Fruit fly (Drosophila melanogaster) whole organism, embryonic: Measurements from ENCODE around the gene Dlip1.

Experiments
- Bdp1 ChIP-seq: fragments of 200-800 bp; sonication (Bioruptor generic); optimal IDR thresholded peaks from 3 replicates; lab custom pipeline; 2016; ENCODE audit warnings: missing biosample characterization, missing genetic modification characterization
- CG10147 ChIP-seq: fragments of 200-800 bp; sonication (Bioruptor generic); optimal IDR thresholded peaks from 2 replicates; lab custom pipeline; 2019; ENCODE audit warnings: missing biosample characterization, mild to moderate bottlenecking, missing genetic modification characterization, moderate library complexity
- CG10274 ChIP-seq: fragments of 200-800 bp; sonication (Bioruptor generic); optimal IDR thresholded peaks from 3 replicates; lab custom pipeline; 2017; ENCODE audit warnings: missing biosample characterization, mild to moderate bottlenecking, missing genetic modification characterization
- CG10366 ChIP-seq: fragments of 200-800 bp; sonication (Bioruptor generic); IDR thresholded peaks from 2 replicates; pipeline ENCODE4 v1.3.6; 2022; ENCODE audit warnings: missing biosample characterization, missing genetic modification characterization
- CG10462 ChIP-seq: fragments of 200-800 bp; sonication (Bioruptor generic); optimal IDR thresholded peaks from 2 replicates; lab custom pipeline; 2016; ENCODE audit warnings: missing biosample characterization, missing genetic modification characterization
- CG11695 ChIP-seq: fragments of 200-800 bp; sonication (Bioruptor generic); IDR thresholded peaks from 3 replicates; pipeline ENCODE4 v1.3.6; 2022; ENCODE audit warnings: missing biosample characterization, missing genetic modification characterization
- CG12659 ChIP-seq: fragments of 200-800 bp; sonication (Bioruptor generic); optimal IDR thresholded peaks from 3 replicates; lab custom pipeline; 2017; ENCODE audit warnings: mild to moderate bottlenecking, missing biosample characterization, missing genetic modification reagents, missing genetic modification characterization
- CG13624 ChIP-seq: fragments of 200-800 bp; sonication (Bioruptor generic); optimal IDR thresholded peaks from 2 replicates; lab custom pipeline; 2016; ENCODE audit warnings: missing biosample characterization, missing genetic modification characterization
- CG15011 ChIP-seq: fragments of 200-800 bp; sonication (Bioruptor generic); optimal IDR thresholded peaks from 3 replicates; lab custom pipeline; 2018; ENCODE audit warnings: missing biosample characterization, mild to moderate bottlenecking, missing genetic modification characterization
- CG1603 ChIP-seq: fragments of 200-800 bp; sonication (Bioruptor generic); optimal IDR thresholded peaks from 2 replicates; lab custom pipeline; 2019; ENCODE audit warnings: missing biosample characterization, mild to moderate bottlenecking, missing genetic modification characterization, moderate library complexity
- CG16779 ChIP-seq: fragments of 200-800 bp; sonication (Bioruptor generic); IDR thresholded peaks from 2 replicates; pipeline ENCODE4 v1.3.6; 2022; ENCODE audit warnings: missing biosample characterization, missing genetic modification characterization
- CG16863 ChIP-seq: fragments of 200-800 bp; sonication (Bioruptor generic); optimal IDR thresholded peaks from 3 replicates; lab custom pipeline; 2016; ENCODE audit warnings: missing biosample characterization, missing genetic modification characterization
- CG2120 ChIP-seq: fragments of 200-800 bp; sonication (Bioruptor generic); optimal IDR thresholded peaks from 3 replicates; lab custom pipeline; 2016; ENCODE audit warnings: missing biosample characterization, missing genetic modification characterization
- CG3407 ChIP-seq: fragments of 200-800 bp; sonication (Bioruptor generic); optimal IDR thresholded peaks from 2 replicates; lab custom pipeline; 2018; ENCODE audit warnings: missing biosample characterization, mild to moderate bottlenecking, missing genetic modification characterization
- CG43689 ChIP-seq: fragments of 200-800 bp; sonication (Bioruptor generic); IDR thresholded peaks from 2 replicates; pipeline ENCODE4 v1.3.6; 2022; ENCODE audit warnings: missing biosample characterization, missing genetic modification characterization
- CG4617 ChIP-seq: fragments of 200-800 bp; sonication (Bioruptor generic); optimal IDR thresholded peaks from 3 replicates; lab custom pipeline; 2016; ENCODE audit warnings: missing biosample characterization, missing genetic modification characterization, borderline replicate concordance
- CG4820 ChIP-seq: fragments of 200-800 bp; sonication (Bioruptor generic); optimal IDR thresholded peaks from 3 replicates; lab custom pipeline; 2016; ENCODE audit warnings: missing biosample characterization, missing genetic modification characterization
- CG6683 ChIP-seq: fragments of 200-800 bp; sonication (Bioruptor generic); optimal IDR thresholded peaks from 2 replicates; lab custom pipeline; 2017; ENCODE audit warnings: missing biosample characterization, mild to moderate bottlenecking, missing genetic modification characterization, missing genetic modification reagents
- CG8765 ChIP-seq: fragments of 200-800 bp; sonication (Bioruptor generic); IDR thresholded peaks from 2 replicates; pipeline ENCODE4 v1.3.6; 2022; ENCODE audit warnings: missing biosample characterization, missing genetic modification characterization
- CG9797 ChIP-seq: fragments of 200-800 bp; sonication (Bioruptor generic); optimal IDR thresholded peaks from 3 replicates; lab custom pipeline; 2018; ENCODE audit warnings: missing biosample characterization, mild to moderate bottlenecking, missing genetic modification characterization
- CG9817 ChIP-seq: fragments of 200-800 bp; sonication (Bioruptor generic); optimal IDR thresholded peaks from 2 replicates; lab custom pipeline; 2018; ENCODE audit warnings: missing biosample characterization, mild to moderate bottlenecking, missing genetic modification characterization, moderate library complexity
- CoRest ChIP-seq: fragments of 200-800 bp; sonication (Bioruptor generic); optimal IDR thresholded peaks from 3 replicates; lab custom pipeline; 2018; ENCODE audit warnings: missing biosample characterization, mild to moderate bottlenecking, missing genetic modification characterization, moderate library complexity
- D19A ChIP-seq: fragments of 200-800 bp; optimal IDR thresholded peaks from 3 replicates; lab custom pipeline; 2019; ENCODE audit warnings: missing biosample characterization, mild to moderate bottlenecking, missing genetic modification characterization, moderate library complexity
- H15 ChIP-seq: fragments of 200-800 bp; sonication (Bioruptor generic); IDR thresholded peaks from 3 replicates; pipeline ENCODE4 v1.3.6; 2022; ENCODE audit warnings: missing biosample characterization, missing genetic modification characterization
- HLH4C ChIP-seq: fragments of 200-800 bp; sonication (Bioruptor generic); IDR thresholded peaks from 3 replicates; pipeline ENCODE4 v1.3.6; 2022; ENCODE audit warnings: missing biosample characterization, missing genetic modification characterization; ENCODE audit not compliant: partially characterized antibody
- Meics ChIP-seq: fragments of 200-800 bp; sonication (Bioruptor generic); optimal IDR thresholded peaks from 2 replicates; lab custom pipeline; 2017; ENCODE audit warnings: missing biosample characterization, mild to moderate bottlenecking, missing genetic modification characterization
- NK7.1 ChIP-seq: fragments of 200-800 bp; sonication (Bioruptor generic); optimal IDR thresholded peaks from 3 replicates; lab custom pipeline; 2016; ENCODE audit warnings: missing biosample characterization, missing genetic modification characterization
- Neu2 ChIP-seq: fragments of 200-800 bp; sonication (Bioruptor generic); optimal IDR thresholded peaks from 3 replicates; lab custom pipeline; 2016; ENCODE audit warnings: missing biosample characterization, missing genetic modification characterization, borderline replicate concordance
- Nf-YA ChIP-seq: fragments of 200-800 bp; sonication (Bioruptor generic); IDR thresholded peaks from 2 replicates; pipeline ENCODE4 v1.3.6; 2022; ENCODE audit warnings: missing biosample characterization, missing genetic modification characterization
- Optix ChIP-seq: fragments of 200-800 bp; sonication (Bioruptor generic); IDR thresholded peaks from 3 replicates; pipeline ENCODE4 v1.3.6; 2022; ENCODE audit warnings: missing biosample characterization, missing genetic modification characterization
- Six4 ChIP-seq: fragments of 200-800 bp; sonication (Bioruptor generic); optimal IDR thresholded peaks from 2 replicates; lab custom pipeline; 2016; ENCODE audit warnings: missing biosample characterization, missing genetic modification characterization
- ab ChIP-seq: fragments of 200-800 bp; sonication (Bioruptor generic); optimal IDR thresholded peaks from 2 replicates; lab custom pipeline; 2016; ENCODE audit warnings: missing biosample characterization, missing genetic modification characterization
- ara ChIP-seq: fragments of 200-800 bp; sonication (Bioruptor generic); IDR thresholded peaks from 2 replicates; pipeline ENCODE4 v1.3.6; 2022; ENCODE audit warnings: missing biosample characterization, missing genetic modification characterization
- bsh ChIP-seq, 2 experiments: fragments of 200-800 bp; sonication (Bioruptor generic); optimal IDR thresholded peaks; 2 replicates each; lab custom pipeline; 2017 to 2018; ENCODE audit warnings: mild to moderate bottlenecking in 2 of 2, missing biosample characterization in 2 of 2, missing genetic modification characterization in 2 of 2, moderate library complexity in 1 of 2
- cato ChIP-seq: fragments of 200-800 bp; sonication (Bioruptor generic); optimal IDR thresholded peaks from 2 replicates; lab custom pipeline; 2016; ENCODE audit warnings: missing biosample characterization, missing genetic modification characterization, borderline replicate concordance
- dpn ChIP-seq, 2 experiments: fragments of 200-800 bp; sonication (Bioruptor generic); optimal IDR thresholded peaks; 3 replicates each; lab custom pipeline; 2016; ENCODE audit warnings: missing biosample characterization in 2 of 2, missing genetic modification characterization in 2 of 2
- fru ChIP-seq: fragments of >200 bp; optimal IDR thresholded peaks from 2 replicates; lab custom pipeline; 2017
- gce ChIP-seq: fragments of 200-800 bp; sonication (Bioruptor generic); IDR thresholded peaks from 3 replicates; pipeline ENCODE4 v1.3.6; 2022; ENCODE audit warnings: missing biosample characterization, missing genetic modification characterization
- grau ChIP-seq: fragments of 200-800 bp; optimal IDR thresholded peaks from 3 replicates; lab custom pipeline; 2019; ENCODE audit warnings: missing biosample characterization, mild to moderate bottlenecking, missing genetic modification characterization, moderate library complexity
- hth ChIP-seq: fragments of >200 bp; optimal IDR thresholded peaks from 2 replicates; lab custom pipeline; 2017; ENCODE audit warnings: inconsistent platforms
- kah ChIP-seq: fragments of 200-800 bp; sonication (Bioruptor generic); optimal IDR thresholded peaks from 2 replicates; lab custom pipeline; 2018; ENCODE audit warnings: missing biosample characterization, mild to moderate bottlenecking, missing genetic modification characterization
- klu ChIP-seq: fragments of 200-800 bp; sonication (Bioruptor generic); IDR thresholded peaks from 2 replicates; pipeline ENCODE4 v1.3.6; 2022; ENCODE audit warnings: missing biosample characterization, missing genetic modification characterization
- nerfin-1 ChIP-seq: fragments of 200-800 bp; sonication (Bioruptor generic); optimal IDR thresholded peaks from 3 replicates; lab custom pipeline; 2019; ENCODE audit warnings: missing biosample characterization, mild to moderate bottlenecking, missing genetic modification characterization, moderate library complexity
- org-1 ChIP-seq: fragments of 200-800 bp; sonication (Bioruptor generic); optimal IDR thresholded peaks from 2 replicates; lab custom pipeline; 2017; ENCODE audit warnings: missing biosample characterization, missing genetic modification characterization
- pho ChIP-seq: fragments of 200-800 bp; sonication (Bioruptor generic); optimal IDR thresholded peaks from 2 replicates; lab custom pipeline; 2016; ENCODE audit warnings: missing biosample characterization, missing genetic modification characterization
- prd ChIP-seq, 3 experiments: fragments of >200 bp in 2 of 3; fragments of 200-800 bp in 1 of 3; sonication (Bioruptor generic) in 1 of 3; optimal IDR thresholded peaks in 2 of 3; IDR thresholded peaks in 1 of 3; 2 replicates in 2 of 3; 3 replicates in 1 of 3; pipeline versions ENCODE4 v1.3.6 to Lab custom; 2017 to 2022; ENCODE audit warnings: missing biosample characterization in 1 of 3, missing genetic modification characterization in 1 of 3
- scrt ChIP-seq: fragments of 200-800 bp; sonication (Bioruptor generic); optimal IDR thresholded peaks from 2 replicates; lab custom pipeline; 2018; ENCODE audit warnings: missing biosample characterization, mild to moderate bottlenecking, missing genetic modification characterization, moderate library complexity
- sob ChIP-seq: fragments of 200-800 bp; sonication (Bioruptor generic); IDR thresholded peaks from 2 replicates; pipeline ENCODE4 v1.3.6; 2022; ENCODE audit warnings: missing biosample characterization, missing genetic modification characterization
- vfl ChIP-seq: fragments of 200-800 bp; sonication (Bioruptor generic); optimal IDR thresholded peaks from 2 replicates; lab custom pipeline; 2016; ENCODE audit warnings: missing biosample characterization, missing genetic modification characterization
- vvl ChIP-seq: fragments of 200-800 bp; sonication (Bioruptor generic); IDR thresholded peaks from 2 replicates; pipeline ENCODE4 v1.3.6; 2022; ENCODE audit warnings: missing biosample characterization, missing genetic modification characterization
- zf30C ChIP-seq: fragments of 200-800 bp; sonication (Bioruptor generic); optimal IDR thresholded peaks from 3 replicates; lab custom pipeline; 2018; ENCODE audit warnings: missing biosample characterization, mild to moderate bottlenecking, missing genetic modification characterization

Dlip1 gene

DNA sequence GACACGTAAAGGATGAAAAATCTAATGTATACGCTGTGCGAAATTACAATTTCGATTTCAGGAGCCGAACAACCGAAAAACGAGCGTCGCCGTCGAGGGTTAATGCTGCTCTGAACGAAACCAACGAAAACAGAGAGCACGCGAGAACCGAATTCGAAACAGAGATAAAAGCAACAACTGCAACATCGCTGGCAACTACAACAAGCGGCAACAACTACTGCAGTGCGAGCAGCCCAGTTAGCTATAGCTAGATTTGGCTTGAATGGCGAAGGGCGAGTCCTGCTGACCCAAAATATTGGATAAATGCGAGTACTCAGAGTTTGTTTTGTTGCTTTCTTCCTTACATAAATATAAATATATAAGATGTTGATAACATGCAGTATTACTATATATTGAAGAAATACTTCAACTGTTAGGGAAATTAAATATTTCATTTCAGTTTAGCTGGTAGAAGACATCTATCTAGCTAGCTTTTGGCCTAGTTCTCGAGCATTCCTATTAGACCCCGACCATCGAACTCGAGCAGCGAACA is 23.4 kb upstream of the Dlip1 start, which contains the start of gene fend (continued):
- TF ChIP-seq CG2120, result peak; percentile 31
- no peak for TF ChIP-seq Optix
- no peak for TF ChIP-seq fru (lab: Kevin White, UChicago)
- 0 out of 2 replicates have a peak, but pooled peaks have one; percentile 17 for TF ChIP-seq sob (GFP tag; lab: Robert Waterston, UW)
- TF ChIP-seq ab (GFP tag; lab: Kevin White, UChicago), result no peak
- no peak for TF ChIP-seq NK7.1
- peak; percentile 42 for TF ChIP-seq zf30C (GFP tag; lab: Kevin White, UChicago)
- TF ChIP-seq Neu2 (GFP tag; lab: Kevin White, UChicago), result no peak
- TF ChIP-seq CG15011 (GFP tag; lab: Kevin White, UChicago), result peak; percentile 34
- TF ChIP-seq CG43689, result no peak
- TF ChIP-seq HLH4C (GFP tag; lab: Robert Waterston, UW), result no peak
- no peak for TF ChIP-seq CG4820
- peak; percentile 26; the same call in 1 of the 2 replicates for TF ChIP-seq vvl
- TF ChIP-seq nerfin-1 (tag; lab: Kevin White, UChicago), result peak; percentile 35
- no peak for TF ChIP-seq pho (GFP tag; lab: Kevin White, UChicago)
- no peak for TF ChIP-seq CG9797 (GFP tag; lab: Kevin White, UChicago)
- TF ChIP-seq CG3407 (GFP tag; lab: Kevin White, UChicago), result no peak
- TF ChIP-seq org-1, result no peak
- TF ChIP-seq CG10147, result peak; percentile 43
- peak; percentile 43 for TF ChIP-seq CG12659 (GFP tag; lab: Kevin White, UChicago)
- TF ChIP-seq CG16863 (GFP tag; lab: Kevin White, UChicago), result no peak
- TF ChIP-seq CG10366 (GFP tag; lab: Robert Waterston, UW), result no peak
- no peak for TF ChIP-seq gce (GFP tag; lab: Robert Waterston, UW)
- no peak for TF ChIP-seq prd (optimal IDR thresholded peaks at IDR 0.05; lab: Kevin White, UChicago)
- TF ChIP-seq prd (GFP tag; IDR thresholded peaks at IDR 0.05; lab: Robert Waterston, UW), result peak; percentile 27; the same call in 1 of the 3 replicates
- TF ChIP-seq CG16779, result no peak
- no peak for TF ChIP-seq Bdp1
- TF ChIP-seq CG8765 (GFP tag; lab: Robert Waterston, UW), result no peak
- peak; percentile 61 for TF ChIP-seq grau
- TF ChIP-seq CG1603 (tag; lab: Kevin White, UChicago), result peak; percentile 1
- no peak for TF ChIP-seq CG13624 (GFP tag; lab: Kevin White, UChicago)
- no peak for TF ChIP-seq klu (GFP tag; lab: Robert Waterston, UW)
- no peak for TF ChIP-seq CG10274 (GFP tag; lab: Kevin White, UChicago)
- peak in 1 of 2 experiments; percentile 22 for TF ChIP-seq dpn (GFP tag; optimal IDR thresholded peaks at IDR 0.05; lab: Kevin White, UChicago)
- TF ChIP-seq bsh (GFP tag; optimal IDR thresholded peaks at IDR 0.05; lab: Kevin White, UChicago), result peak in 1 of 2 experiments; percentile 32
- TF ChIP-seq CG9817 (tag; lab: Kevin White, UChicago), result peak; percentile 24
- no peak for TF ChIP-seq cato (GFP tag; lab: Kevin White, UChicago)
- TF ChIP-seq hth, result no peak
- peak; percentile 53 for TF ChIP-seq Meics
- TF ChIP-seq scrt (GFP tag; lab: Kevin White, UChicago), result peak; percentile 35
- no peak for TF ChIP-seq Nf-YA (GFP tag; lab: Robert Waterston, UW)
- TF ChIP-seq CG10462 (GFP tag; lab: Kevin White, UChicago), result no peak
- no peak for TF ChIP-seq CG4617 (GFP tag; lab: Kevin White, UChicago)
- no peak for TF ChIP-seq ara
- no peak for TF ChIP-seq vfl (GFP tag; lab: Kevin White, UChicago)
- TF ChIP-seq CG6683, result no peak
- peak; percentile 18 for TF ChIP-seq Six4 (GFP tag; lab: Kevin White, UChicago)
- TF ChIP-seq H15 (GFP tag; lab: Robert Waterston, UW), result no peak
- TF ChIP-seq kah (GFP tag; lab: Kevin White, UChicago), result no peak
- TF ChIP-seq D19A (tag; lab: Kevin White, UChicago), result peak; percentile 42
- TF ChIP-seq CG11695, result no peak
- peak; percentile 60 for TF ChIP-seq CoRest
